Fruit fly (Drosophila melanogaster): Measurements from ENCODE around the gene Srp54.
A peak's percentile ranks its signal among the peaks of the same experiment; 100 is the strongest.

- TF ChIP-seq pan (optimal IDR thresholded peaks at IDR 0.05), result no peak
- no peak for TF ChIP-seq Vsx2 (GFP tag; optimal IDR thresholded peaks at IDR 0.05; ENCODE audit: partially characterized antibody)
- TF ChIP-seq Myc (optimal IDR thresholded peaks at IDR 0.05), result peak; percentile 89
- peak; percentile 52 for TF ChIP-seq OdsH (GFP tag; optimal IDR thresholded peaks at IDR 0.05)
- no peak for TF ChIP-seq Hr78 (GFP tag; optimal IDR thresholded peaks at IDR 0.05)
- peak; percentile 2 to 69 for TF ChIP-seq foxo (GFP tag; optimal IDR thresholded peaks at IDR 0.05)
Observed at dm6 chr2L:9938631-9939256, 26.0 kb downstream of the Srp54 start, which contains the start of the genes Datp and CG4619.
